Worm (Caenorhabditis elegans) whole organism, late embryonic: ENCODE measurements around the gene unc-2.

Experiments used
- K02D7.2 ChIP-seq: sonication (generic microtip); optimal IDR thresholded peaks from 2 replicates; lab custom pipeline; 2017; ENCODE audit warnings: mild to moderate bottlenecking, missing genetic modification characterization, missing compliant biosample characterization
- ceh-45 ChIP-seq: fragments of 200-800 bp; sonication (Bioruptor generic); IDR thresholded peaks from 2 replicates; pipeline ENCODE4 v1.3.6; 2022; ENCODE audit warnings: missing genetic modification reagents, missing genetic modification characterization, missing compliant biosample characterization
- fkh-10 ChIP-seq: fragments of 150-350 bp; optimal IDR thresholded peaks from 2 replicates; lab custom pipeline; 2014; ENCODE audit warnings: missing biosample characterization, missing genetic modification reagents, missing genetic modification characterization
- hlh-13 ChIP-seq: fragments of 200-800 bp; sonication (Bioruptor generic); optimal IDR thresholded peaks from 2 replicates; lab custom pipeline; 2018; ENCODE audit warnings: mild to moderate bottlenecking, missing genetic modification characterization, missing compliant biosample characterization
- lin-11 ChIP-seq: fragments of 200-800 bp; sonication (Bioruptor generic); optimal IDR thresholded peaks from 2 replicates; lab custom pipeline; 2018; ENCODE audit warnings: mild to moderate bottlenecking, missing genetic modification characterization, missing compliant biosample characterization
- mec-3 ChIP-seq: sonication (generic microtip); optimal IDR thresholded peaks from 2 replicates; lab custom pipeline; 2016; ENCODE audit warnings: borderline replicate concordance, missing genetic modification characterization, missing compliant biosample characterization
- nfya-1 ChIP-seq: sonication (generic microtip); optimal IDR thresholded peaks from 2 replicates; lab custom pipeline; 2017; ENCODE audit warnings: missing genetic modification characterization, mild to moderate bottlenecking, missing compliant biosample characterization, antibody characterized with exemption, moderate library complexity
- tbx-7 ChIP-seq: sonication (generic microtip); optimal IDR thresholded peaks from 2 replicates; lab custom pipeline; 2016; ENCODE audit warnings: missing genotype, missing genetic modification characterization, missing compliant biosample characterization
- unc-86 ChIP-seq: sonication (generic microtip); optimal IDR thresholded peaks from 2 replicates; lab custom pipeline; 2016; ENCODE audit warnings: missing genetic modification characterization, missing compliant biosample characterization

DNA sequence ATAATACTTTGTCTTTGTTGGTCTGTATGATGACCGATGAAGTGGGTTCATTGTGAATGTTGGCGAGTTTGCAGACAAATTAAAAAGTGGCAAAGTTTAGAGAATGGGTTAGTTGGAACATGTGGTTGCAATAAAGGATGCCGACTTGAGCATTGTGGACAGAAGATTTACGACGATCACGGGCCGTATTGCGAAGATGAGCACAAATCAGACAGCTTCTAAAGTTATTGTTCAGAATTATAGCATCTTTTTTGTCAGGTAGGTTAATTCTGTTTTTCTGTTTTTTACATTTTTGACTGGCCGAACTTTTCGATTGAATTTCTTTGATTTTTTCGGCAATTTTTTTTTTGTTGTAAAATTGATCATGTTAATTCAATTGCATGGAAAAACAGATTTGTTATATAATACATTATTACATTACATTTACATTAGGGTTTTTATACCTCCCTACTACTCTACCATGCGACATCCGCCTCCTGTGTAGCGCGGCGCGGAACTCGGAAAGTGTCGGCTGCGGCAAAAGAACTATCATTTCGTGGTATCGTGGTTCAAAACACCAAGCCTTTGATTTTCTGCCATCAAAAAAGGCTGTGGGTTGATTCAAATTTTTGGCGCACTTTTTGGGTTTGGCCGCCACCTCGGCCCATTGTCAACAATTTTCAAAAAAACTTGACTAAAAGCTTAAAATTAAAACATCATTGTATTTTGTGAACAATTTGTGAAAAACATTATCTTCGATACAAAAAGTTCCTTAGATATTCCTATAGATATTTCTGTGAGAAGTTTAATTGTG, at the start of gene unc-2:
- no peak for TF ChIP-seq lin-11 (tag; lab: Kevin White, UChicago)
- TF ChIP-seq unc-86: no peak
- no peak for TF ChIP-seq mec-3 (tag; lab: Kevin White, UChicago)
- no peak for TF ChIP-seq fkh-10
- no peak for TF ChIP-seq K02D7.2 (tag; lab: Kevin White, UChicago)
- no peak for TF ChIP-seq ceh-45 (GFP tag; lab: Robert Waterston, UW)
- TF ChIP-seq tbx-7 (tag; lab: Kevin White, UChicago): no peak
- TF ChIP-seq nfya-1: no peak
- no peak for TF ChIP-seq hlh-13 (GFP tag; lab: Kevin White, UChicago)
